Fruit fly (Drosophila melanogaster) whole organism: ENCODE results near the gene Met.

Experiments used
- CG8478 ChIP-seq: fragments of >200 bp; optimal IDR thresholded peaks from 2 replicates; lab custom pipeline; 2018; ENCODE audit warnings: inconsistent platforms
- Dll ChIP-seq: fragments of >200 bp; optimal IDR thresholded peaks from 2 replicates; lab custom pipeline; 2017
- EcR ChIP-seq, 2 experiments: fragments of >200 bp; optimal IDR thresholded peaks; 2 replicates each; lab custom pipeline; 2017; ENCODE audit warnings: missing biosample characterization in 2 of 2, missing genetic modification characterization in 2 of 2, missing genetic modification reagents in 2 of 2
- pan ChIP-seq: fragments of >200 bp; optimal IDR thresholded peaks from 2 replicates; lab custom pipeline; 2017
- psq ChIP-seq: fragments of >200 bp; optimal IDR thresholded peaks from 2 replicates; lab custom pipeline; 2017
- usp ChIP-seq: fragments of >200 bp; optimal IDR thresholded peaks from 2 replicates; lab custom pipeline; 2017; ENCODE audit warnings: missing biosample characterization, missing genetic modification characterization, mixed read lengths

DNA sequence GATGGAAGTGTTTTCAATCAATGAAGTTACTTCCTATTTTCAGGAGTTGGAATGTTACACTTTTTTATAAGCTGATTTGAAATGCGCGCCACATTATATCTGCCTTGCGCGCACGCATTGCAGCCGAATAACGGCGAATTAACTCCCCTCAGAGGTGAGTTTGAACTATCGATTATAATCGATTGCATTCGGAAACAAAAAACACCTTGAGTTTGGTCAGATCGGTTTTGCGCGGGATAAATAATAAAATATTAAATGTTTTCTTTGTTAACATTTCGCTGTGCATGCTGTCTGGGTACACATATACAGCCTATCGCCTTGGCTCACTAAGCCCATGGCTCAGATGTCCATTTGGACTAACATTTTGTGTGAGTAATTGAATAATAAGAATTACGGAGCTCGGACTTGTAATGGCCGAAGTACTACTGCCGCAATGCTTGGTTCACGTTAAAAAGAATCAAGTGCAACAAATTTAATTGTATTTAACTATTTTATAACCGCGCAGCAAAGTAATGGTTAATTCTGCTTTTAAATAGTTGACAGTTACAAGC is 5.5 kb downstream of the Met start:
- TF ChIP-seq pan (lab: Kevin White, UChicago) (no peak), Dll (lab: Kevin White, UChicago) (no peak), psq (no peak), usp (GFP tag; lab: Kevin White, UChicago) (no peak), CG8478 (lab: Kevin White, UChicago) (no peak), EcR (GFP tag; optimal IDR thresholded peaks at IDR 0.05; lab: Kevin White, UChicago) (no peak)
